Worm (Caenorhabditis elegans): ENCODE measurements around the gene cyp-32A1.

DNA sequence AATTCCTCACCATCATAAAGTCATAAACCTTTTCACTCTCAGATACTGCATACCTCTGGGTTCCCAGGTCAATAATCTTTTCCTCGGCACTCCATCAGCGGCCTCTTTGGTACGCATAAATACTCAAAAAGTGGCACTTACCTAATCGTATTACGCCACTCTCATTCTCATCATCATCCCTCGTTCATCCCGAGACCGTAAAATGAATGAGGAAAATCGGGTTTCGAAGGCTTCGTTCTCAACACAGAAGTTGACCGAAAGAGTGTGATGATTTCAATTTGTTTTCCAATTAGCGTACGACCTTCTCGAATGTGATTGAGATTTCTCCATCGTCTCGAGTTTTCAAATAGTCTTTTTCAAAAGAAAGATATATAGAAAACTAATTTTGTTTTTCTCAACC is 41.7 kb upstream of the cyp-32A1 start:
- no peak for TF ChIP-seq unc-62 (GFP tag; optimal IDR thresholded peaks at IDR 0.05)
- no peak for TF ChIP-seq mdl-1 (tag; optimal IDR thresholded peaks at IDR 0.05)
- TF ChIP-seq aly-2 (tag; optimal IDR thresholded peaks at IDR 0.05) = no peak
- no peak for TF ChIP-seq blmp-1 (tag; optimal IDR thresholded peaks at IDR 0.05; ENCODE audit: insufficient read depth)
- no peak for TF ChIP-seq sma-3 (GFP tag; optimal IDR thresholded peaks at IDR 0.05)

All from whole organism, L2 larva.